Worm (Caenorhabditis elegans) whole organism, L1 larva: ENCODE measurements around the gene Y42G9A.3.
A peak's percentile ranks its signal among the peaks of the same experiment; 100 is the strongest.

ENCODE experiments used
- C04F5.9 ChIP-seq: sonication (generic microtip); optimal IDR thresholded peaks from 2 replicates; lab custom pipeline; 2016; ENCODE audit warnings: missing genetic modification characterization, missing compliant biosample characterization
- C16A3.4 ChIP-seq: fragments of 150-350 bp; optimal IDR thresholded peaks from 2 replicates; lab custom pipeline; 2014; ENCODE audit warnings: missing biosample characterization, missing genetic modification characterization
- C34B4.2 ChIP-seq: sonication (generic microtip); optimal IDR thresholded peaks from 2 replicates; lab custom pipeline; 2017; ENCODE audit warnings: mild to moderate bottlenecking, missing genetic modification characterization, missing compliant biosample characterization
- F16B12.6 ChIP-seq: fragments of 150-350 bp; optimal IDR thresholded peaks from 2 replicates; lab custom pipeline; 2014; ENCODE audit warnings: missing biosample characterization, missing genetic modification characterization
- Y116A8C.19 ChIP-seq: sonication (generic microtip); optimal IDR thresholded peaks from 2 replicates; lab custom pipeline; 2016; ENCODE audit warnings: missing compliant biosample characterization, missing genetic modification characterization, borderline replicate concordance
- aha-1 ChIP-seq: fragments of 150-350 bp; optimal IDR thresholded peaks from 2 replicates; lab custom pipeline; 2014; ENCODE audit warnings: missing biosample characterization, missing genetic modification characterization
- aly-2 ChIP-seq: fragments of 150-350 bp; optimal IDR thresholded peaks from 2 replicates; lab custom pipeline; 2014; ENCODE audit warnings: missing biosample characterization, missing genetic modification characterization
- blmp-1 ChIP-seq: fragments of 150-350 bp; optimal IDR thresholded peaks from 2 replicates; lab custom pipeline; 2014; ENCODE audit warnings: missing biosample characterization, missing genetic modification characterization
- ceh-63 ChIP-seq: fragments of 200-800 bp; sonication (Bioruptor generic); optimal IDR thresholded peaks from 2 replicates; lab custom pipeline; 2018; ENCODE audit warnings: mild to moderate bottlenecking, missing genetic modification characterization, missing compliant biosample characterization
- ceh-82 ChIP-seq, 3 experiments: fragments of 150-350 bp in 1 of 3; sonication (generic microtip) in 2 of 3; optimal IDR thresholded peaks; 2 replicates each; lab custom pipeline; 2014 to 2017; ENCODE audit warnings: missing biosample characterization in 3 of 3, missing genetic modification characterization in 3 of 3
- ceh-90 ChIP-seq: sonication (generic microtip); optimal IDR thresholded peaks from 2 replicates; lab custom pipeline; 2016; ENCODE audit warnings: missing genetic modification characterization, missing compliant biosample characterization
- ces-1 ChIP-seq: fragments of 150-350 bp; optimal IDR thresholded peaks from 2 replicates; lab custom pipeline; 2014; ENCODE audit warnings: missing biosample characterization, missing genetic modification reagents, missing genetic modification characterization
- efl-1 ChIP-seq, 4 experiments: fragments of 150-350 bp; optimal IDR thresholded peaks in 3 of 4; peaks in 1 of 4; 1 replicate in 1 of 4; 2 replicates in 3 of 4; lab custom pipeline; 2014; ENCODE audit warnings: missing biosample characterization in 2 of 4, missing genetic modification characterization in 2 of 4, missing genetic modification reagents in 2 of 4
- efl-3 ChIP-seq: fragments of 200-800 bp; sonication (Bioruptor generic); optimal IDR thresholded peaks from 2 replicates; lab custom pipeline; 2018; ENCODE audit warnings: mild to moderate bottlenecking, missing genetic modification characterization, missing compliant biosample characterization
- egl-13 ChIP-seq: sonication (generic microtip); optimal IDR thresholded peaks from 2 replicates; lab custom pipeline; 2016; ENCODE audit warnings: missing genotype, missing genetic modification reagents, missing genetic modification characterization, missing compliant biosample characterization
- egl-27 ChIP-seq, 2 experiments: fragments of 150-350 bp in 1 of 2; sonication (generic microtip); optimal IDR thresholded peaks; 3 replicates each; lab custom pipeline; 2017 to 2018; ENCODE audit warnings: missing biosample characterization in 2 of 2, missing genetic modification characterization in 2 of 2, missing genetic modification reagents in 2 of 2
- elt-2 ChIP-seq: sonication (generic microtip); optimal IDR thresholded peaks from 2 replicates; lab custom pipeline; 2016; ENCODE audit warnings: missing genetic modification characterization, mild to moderate bottlenecking, inconsistent platforms, missing compliant biosample characterization, missing genetic modification reagents
- ets-5 ChIP-seq: fragments of 200-800 bp; sonication (Bioruptor generic); IDR thresholded peaks from 2 replicates; pipeline ENCODE4 v1.3.6; 2022; ENCODE audit warnings: missing genetic modification characterization, missing compliant biosample characterization
- fos-1 ChIP-seq: fragments of 150-350 bp; optimal IDR thresholded peaks from 2 replicates; lab custom pipeline; 2014; ENCODE audit warnings: missing biosample characterization, missing genetic modification characterization
- grh-1 ChIP-seq: fragments of 200-800 bp; sonication (Bioruptor generic); IDR thresholded peaks from 2 replicates; pipeline ENCODE4 v1.3.6; 2022; ENCODE audit warnings: missing genetic modification reagents, missing genetic modification characterization, missing compliant biosample characterization
- hlh-17 ChIP-seq: fragments of 200-800 bp; sonication (Bioruptor generic); optimal IDR thresholded peaks from 2 replicates; lab custom pipeline; 2018; ENCODE audit warnings: missing genetic modification characterization, mild to moderate bottlenecking, missing compliant biosample characterization, moderate library complexity, borderline replicate concordance
- hlh-4 ChIP-seq: sonication (generic microtip); optimal IDR thresholded peaks from 2 replicates; lab custom pipeline; 2016; ENCODE audit warnings: mild to moderate bottlenecking, missing genetic modification characterization, missing compliant biosample characterization
- hpl-2 ChIP-seq: fragments of 150-350 bp; optimal IDR thresholded peaks from 2 replicates; lab custom pipeline; 2014; ENCODE audit warnings: missing biosample characterization, missing genetic modification reagents, missing genetic modification characterization
- irx-1 ChIP-seq: sonication (generic microtip); optimal IDR thresholded peaks from 2 replicates; lab custom pipeline; 2016; ENCODE audit warnings: missing genetic modification characterization, missing compliant biosample characterization
- isw-1 ChIP-seq: fragments of 200-800 bp; sonication (Bioruptor generic); IDR thresholded peaks from 2 replicates; pipeline ENCODE4 v1.3.6; 2022; ENCODE audit warnings: missing genetic modification characterization, missing compliant biosample characterization
- jun-1 ChIP-seq: fragments of 150-350 bp; optimal IDR thresholded peaks from 2 replicates; lab custom pipeline; 2014; ENCODE audit warnings: missing biosample characterization, missing genetic modification reagents, missing genetic modification characterization
- lin-13 ChIP-seq: fragments of 150-350 bp; optimal IDR thresholded peaks from 2 replicates; lab custom pipeline; 2014; ENCODE audit warnings: missing biosample characterization, missing genetic modification reagents, missing genetic modification characterization
- lin-14 ChIP-seq: fragments of 200-800 bp; sonication (Bioruptor generic); optimal IDR thresholded peaks from 2 replicates; lab custom pipeline; 2018; ENCODE audit warnings: mild to moderate bottlenecking, missing genetic modification characterization, moderate library complexity, missing compliant biosample characterization
- lin-15B ChIP-seq: fragments of 150-350 bp; sonication (generic microtip); optimal IDR thresholded peaks from 3 replicates; lab custom pipeline; 2014; ENCODE audit warnings: missing biosample characterization, missing genetic modification characterization
- lin-35 ChIP-seq, 2 experiments: fragments of 150-350 bp; optimal IDR thresholded peaks; 2 replicates each; lab custom pipeline; 2014; ENCODE audit warnings: missing biosample characterization in 2 of 2, missing genetic modification characterization in 2 of 2, missing genetic modification reagents in 2 of 2
- lir-3 ChIP-seq: sonication (generic microtip); optimal IDR thresholded peaks from 2 replicates; lab custom pipeline; 2016; ENCODE audit warnings: mild to moderate bottlenecking, missing genetic modification characterization, moderate library complexity, missing compliant biosample characterization; ENCODE audit not compliant: poor library complexity
- lsy-2 ChIP-seq, 2 experiments: fragments of 150-350 bp; optimal IDR thresholded peaks; 2 replicates each; lab custom pipeline; 2014; ENCODE audit warnings: missing biosample characterization in 2 of 2, missing genetic modification characterization in 2 of 2
- mef-2 ChIP-seq: fragments of 150-350 bp; optimal IDR thresholded peaks from 2 replicates; lab custom pipeline; 2014; ENCODE audit warnings: missing biosample characterization, missing genetic modification characterization
- nhr-12 ChIP-seq: sonication (generic microtip); optimal IDR thresholded peaks from 2 replicates; lab custom pipeline; 2017; ENCODE audit warnings: missing biosample characterization, missing genetic modification characterization
- nhr-20 ChIP-seq: sonication (generic microtip); optimal IDR thresholded peaks from 2 replicates; lab custom pipeline; 2016; ENCODE audit warnings: mild to moderate bottlenecking, missing genetic modification characterization, missing compliant biosample characterization
- nhr-237 ChIP-seq: fragments of 150-350 bp; optimal IDR thresholded peaks from 2 replicates; lab custom pipeline; 2014; ENCODE audit warnings: missing biosample characterization, missing genetic modification characterization
- nhr-77 ChIP-seq: fragments of 150-350 bp; optimal IDR thresholded peaks from 2 replicates; lab custom pipeline; 2014; ENCODE audit warnings: missing biosample characterization, missing genetic modification characterization
- pqm-1 ChIP-seq: sonication (generic microtip); optimal IDR thresholded peaks from 3 replicates; lab custom pipeline; 2017; ENCODE audit warnings: missing biosample characterization, missing genetic modification characterization
- skn-1 ChIP-seq: fragments of 150-350 bp; optimal IDR thresholded peaks from 2 replicates; lab custom pipeline; 2014; ENCODE audit warnings: missing biosample characterization, missing genetic modification characterization
- snpc-4 ChIP-seq: fragments of 150-350 bp; optimal IDR thresholded peaks from 2 replicates; lab custom pipeline; 2014; ENCODE audit warnings: missing biosample characterization, missing genetic modification characterization
- sox-4 ChIP-seq: sonication (generic microtip); optimal IDR thresholded peaks from 2 replicates; lab custom pipeline; 2016; ENCODE audit warnings: missing genetic modification characterization, missing compliant biosample characterization
- sptf-1 ChIP-seq: fragments of 150-350 bp; optimal IDR thresholded peaks from 2 replicates; lab custom pipeline; 2014; ENCODE audit warnings: missing biosample characterization, missing genetic modification characterization
- sup-37 ChIP-seq: fragments of 200-800 bp; sonication (Bioruptor generic); optimal IDR thresholded peaks from 2 replicates; lab custom pipeline; 2018; ENCODE audit warnings: mild to moderate bottlenecking, missing genetic modification characterization, missing compliant biosample characterization
- swsn-7 ChIP-seq: sonication (generic microtip); optimal IDR thresholded peaks from 2 replicates; lab custom pipeline; 2016; ENCODE audit warnings: missing genetic modification characterization, missing compliant biosample characterization
- tlp-1 ChIP-seq: fragments of 150-350 bp; optimal IDR thresholded peaks from 2 replicates; lab custom pipeline; 2014; ENCODE audit warnings: missing biosample characterization, missing genetic modification characterization
- unc-30 ChIP-seq: sonication (generic microtip); optimal IDR thresholded peaks from 2 replicates; lab custom pipeline; 2017; ENCODE audit warnings: missing biosample characterization, missing genetic modification characterization
- unc-98 ChIP-seq: fragments of 200-800 bp; sonication (Bioruptor generic); IDR thresholded peaks from 2 replicates; pipeline ENCODE4 v1.3.6; 2022; ENCODE audit warnings: missing genetic modification characterization, missing compliant biosample characterization
- xbp-1 ChIP-seq: sonication (generic microtip); optimal IDR thresholded peaks from 2 replicates; lab custom pipeline; 2016; ENCODE audit warnings: missing genetic modification characterization, missing compliant biosample characterization
- zip-4 ChIP-seq: fragments of 200-800 bp; sonication (Bioruptor generic); optimal IDR thresholded peaks from 2 replicates; lab custom pipeline; 2018; ENCODE audit warnings: mild to moderate bottlenecking, missing genetic modification characterization, moderate library complexity, missing compliant biosample characterization
- ztf-11 ChIP-seq, 2 experiments: sonication (generic microtip); optimal IDR thresholded peaks; 2 replicates each; lab custom pipeline; 2016 to 2017; ENCODE audit warnings: missing genetic modification characterization in 2 of 2, missing biosample characterization in 1 of 2, missing compliant biosample characterization in 1 of 2
- ztf-4 ChIP-seq: fragments of 150-350 bp; optimal IDR thresholded peaks from 2 replicates; lab custom pipeline; 2014; ENCODE audit warnings: missing biosample characterization, missing genetic modification characterization

Y42G9A.3 gene

ce11 chrIII:6158642-6159475 lies 12.8 kb downstream of the Y42G9A.3 start, which contains the start of gene nfm-1:
nfm-1 (plus strand) TSS chrIII:6159453.
- peak; percentile 38 for TF ChIP-seq isw-1 (GFP tag; lab: Robert Waterston, UW)
- peak in 1 of 2 experiments; percentile 3 for TF ChIP-seq egl-27 (tag; optimal IDR thresholded peaks at IDR 0.05; lab: Kevin White, UChicago)
- peak; percentile 5 for TF ChIP-seq lin-15B (tag; lab: Kevin White, UChicago)
- TF ChIP-seq efl-3 (GFP tag; lab: Kevin White, UChicago), result no peak
- no peak for TF ChIP-seq ceh-90 (tag; lab: Kevin White, UChicago)
- 0 out of 2 replicates have a peak, but pooled peaks have one; percentile 6 for TF ChIP-seq grh-1 (GFP tag; lab: Robert Waterston, UW)
- TF ChIP-seq lsy-2 (tag; optimal IDR thresholded peaks at IDR 0.05; lab: Kevin White, UChicago), result peak; percentile 45 to 73
- peak; percentile 57 for TF ChIP-seq C16A3.4 (tag; lab: Kevin White, UChicago)
- no peak for TF ChIP-seq jun-1 (tag; lab: Kevin White, UChicago)
- TF ChIP-seq ceh-82 (tag; optimal IDR thresholded peaks at IDR 0.05; lab: Kevin White, UChicago), result peak in 2 of 3 experiments; percentile 62 to 73
- TF ChIP-seq ceh-63 (GFP tag; lab: Kevin White, UChicago), result no peak
- TF ChIP-seq egl-13 (tag; lab: Kevin White, UChicago), result peak; percentile 19
- TF ChIP-seq pqm-1 (tag; lab: Kevin White, UChicago), result no peak
- no peak for TF ChIP-seq sptf-1
- peak; percentile 10 for TF ChIP-seq sup-37
- peak; percentile 24 for TF ChIP-seq skn-1 (tag; lab: Kevin White, UChicago)
- TF ChIP-seq unc-98, result peak; percentile 30; the same call in 1 of the 2 replicates
- peak; percentile 72 for TF ChIP-seq lin-14 (GFP tag; lab: Kevin White, UChicago)
- no peak for TF ChIP-seq hlh-4 (tag; lab: Kevin White, UChicago)
- TF ChIP-seq zip-4 (GFP tag; lab: Kevin White, UChicago), result no peak
- TF ChIP-seq lin-13 (GFP tag; lab: Kevin White, UChicago), result peak; percentile 17
- no peak for TF ChIP-seq sox-4 (tag; lab: Kevin White, UChicago)
- TF ChIP-seq hlh-17 (GFP tag; lab: Kevin White, UChicago), result no peak
- peak; percentile 81 for TF ChIP-seq elt-2 (tag; lab: Kevin White, UChicago)
- peak; percentile 41 to 78 for TF ChIP-seq lin-35 (GFP tag; optimal IDR thresholded peaks at IDR 0.05; lab: Kevin White, UChicago)
- peak; percentile 40 for TF ChIP-seq xbp-1
- TF ChIP-seq C34B4.2 (tag; lab: Kevin White, UChicago), result no peak
- TF ChIP-seq unc-30 (tag; lab: Kevin White, UChicago), result no peak
- peak; percentile 57 for TF ChIP-seq blmp-1 (tag; lab: Kevin White, UChicago)
- peak; percentile 58 for TF ChIP-seq hpl-2 (GFP tag; lab: Kevin White, UChicago)
- no peak for TF ChIP-seq Y116A8C.19 (tag; lab: Kevin White, UChicago)
- TF ChIP-seq efl-1 (optimal IDR thresholded peaks at IDR 0.05; lab: Kevin White, UChicago), result peak; percentile 50 to 62
- TF ChIP-seq efl-1 (GFP tag; optimal IDR thresholded peaks at IDR 0.05 in 1 of 2; lab: Kevin White, UChicago), result peak; percentile 30 to 93
- peak; percentile 58 for TF ChIP-seq irx-1 (tag; lab: Kevin White, UChicago)
- TF ChIP-seq ztf-11 (tag; optimal IDR thresholded peaks at IDR 0.05; lab: Kevin White, UChicago), result no peak
- no peak for TF ChIP-seq nhr-12
- no peak for TF ChIP-seq C04F5.9 (tag; lab: Kevin White, UChicago)
- TF ChIP-seq swsn-7 (tag; lab: Kevin White, UChicago), result peak; percentile 59
- no peak for TF ChIP-seq mef-2 (tag; lab: Kevin White, UChicago)
- peak; percentile 14 for TF ChIP-seq nhr-77
- TF ChIP-seq snpc-4 (tag; lab: Kevin White, UChicago), result peak; percentile 9
- peak; percentile 17 for TF ChIP-seq F16B12.6 (tag; lab: Kevin White, UChicago)
- peak; percentile 33 for TF ChIP-seq nhr-237 (tag; lab: Kevin White, UChicago)
- TF ChIP-seq nhr-20 (tag; lab: Kevin White, UChicago), result peak; percentile 38
- no peak for TF ChIP-seq lir-3
- peak; percentile 42 for TF ChIP-seq fos-1 (tag; lab: Kevin White, UChicago)
- TF ChIP-seq tlp-1, result no peak
- TF ChIP-seq aha-1 (tag; lab: Kevin White, UChicago), result no peak
- no peak for TF ChIP-seq ets-5 (GFP tag; lab: Robert Waterston, UW)
- no peak for TF ChIP-seq ces-1 (GFP tag; lab: Kevin White, UChicago)
- TF ChIP-seq ztf-4 (tag; lab: Kevin White, UChicago), result no peak
- TF ChIP-seq aly-2 (tag; lab: Kevin White, UChicago), result no peak
